Worm (Caenorhabditis elegans) whole organism, L1 larva: ENCODE data around the gene C31C9.7.

Source experiments
- C16A3.4 ChIP-seq: fragments of 150-350 bp; optimal IDR thresholded peaks from 2 replicates; lab custom pipeline; 2014; ENCODE audit warnings: missing biosample characterization, missing genetic modification characterization
- blmp-1 ChIP-seq: fragments of 150-350 bp; optimal IDR thresholded peaks from 2 replicates; lab custom pipeline; 2014; ENCODE audit warnings: missing biosample characterization, missing genetic modification characterization
- ceh-8 ChIP-seq: fragments of 200-800 bp; sonication (Bioruptor generic); optimal IDR thresholded peaks from 2 replicates; lab custom pipeline; 2018; ENCODE audit warnings: mild to moderate bottlenecking, missing genetic modification characterization, moderate library complexity, missing compliant biosample characterization
- ceh-82 ChIP-seq, 3 experiments: fragments of 150-350 bp in 1 of 3; sonication (generic microtip) in 2 of 3; optimal IDR thresholded peaks; 2 replicates each; lab custom pipeline; 2014 to 2017; ENCODE audit warnings: missing biosample characterization in 3 of 3, missing genetic modification characterization in 3 of 3
- ceh-88 ChIP-seq: fragments of 200-800 bp; sonication (Bioruptor generic); IDR thresholded peaks from 2 replicates; pipeline ENCODE4 v1.3.6; 2022; ENCODE audit warnings: missing genetic modification characterization, missing compliant biosample characterization
- ceh-90 ChIP-seq: sonication (generic microtip); optimal IDR thresholded peaks from 2 replicates; lab custom pipeline; 2016; ENCODE audit warnings: missing genetic modification characterization, missing compliant biosample characterization
- ces-1 ChIP-seq: fragments of 150-350 bp; optimal IDR thresholded peaks from 2 replicates; lab custom pipeline; 2014; ENCODE audit warnings: missing biosample characterization, missing genetic modification reagents, missing genetic modification characterization
- dsc-1 ChIP-seq: sonication (generic microtip); optimal IDR thresholded peaks from 2 replicates; lab custom pipeline; 2016; ENCODE audit warnings: mild to moderate bottlenecking, missing genetic modification characterization, missing compliant biosample characterization
- egl-27 ChIP-seq, 2 experiments: fragments of 150-350 bp in 1 of 2; sonication (generic microtip); optimal IDR thresholded peaks; 3 replicates each; lab custom pipeline; 2017 to 2018; ENCODE audit warnings: missing biosample characterization in 2 of 2, missing genetic modification characterization in 2 of 2, missing genetic modification reagents in 2 of 2
- elt-2 ChIP-seq: sonication (generic microtip); optimal IDR thresholded peaks from 2 replicates; lab custom pipeline; 2016; ENCODE audit warnings: missing genetic modification characterization, mild to moderate bottlenecking, inconsistent platforms, missing compliant biosample characterization, missing genetic modification reagents
- ets-5 ChIP-seq: fragments of 200-800 bp; sonication (Bioruptor generic); IDR thresholded peaks from 2 replicates; pipeline ENCODE4 v1.3.6; 2022; ENCODE audit warnings: missing genetic modification characterization, missing compliant biosample characterization
- fkh-10 ChIP-seq: sonication (generic microtip); optimal IDR thresholded peaks from 2 replicates; lab custom pipeline; 2017; ENCODE audit warnings: missing biosample characterization, missing genetic modification reagents, missing genetic modification characterization
- fkh-8 ChIP-seq: sonication (generic microtip); optimal IDR thresholded peaks from 2 replicates; lab custom pipeline; 2016; ENCODE audit warnings: mild to moderate bottlenecking, missing genetic modification characterization, missing compliant biosample characterization
- hpl-2 ChIP-seq: fragments of 150-350 bp; optimal IDR thresholded peaks from 2 replicates; lab custom pipeline; 2014; ENCODE audit warnings: missing biosample characterization, missing genetic modification reagents, missing genetic modification characterization
- irx-1 ChIP-seq: sonication (generic microtip); optimal IDR thresholded peaks from 2 replicates; lab custom pipeline; 2016; ENCODE audit warnings: missing genetic modification characterization, missing compliant biosample characterization
- lin-13 ChIP-seq: fragments of 150-350 bp; optimal IDR thresholded peaks from 2 replicates; lab custom pipeline; 2014; ENCODE audit warnings: missing biosample characterization, missing genetic modification reagents, missing genetic modification characterization
- lin-14 ChIP-seq: fragments of 200-800 bp; sonication (Bioruptor generic); optimal IDR thresholded peaks from 2 replicates; lab custom pipeline; 2018; ENCODE audit warnings: mild to moderate bottlenecking, missing genetic modification characterization, moderate library complexity, missing compliant biosample characterization
- lin-15B ChIP-seq: fragments of 150-350 bp; sonication (generic microtip); optimal IDR thresholded peaks from 3 replicates; lab custom pipeline; 2014; ENCODE audit warnings: missing biosample characterization, missing genetic modification characterization
- lin-39 ChIP-seq: fragments of 150-350 bp; optimal IDR thresholded peaks from 2 replicates; lab custom pipeline; 2014; ENCODE audit warnings: missing biosample characterization, missing genetic modification reagents, missing genetic modification characterization
- lsy-2 ChIP-seq, 2 experiments: fragments of 150-350 bp; optimal IDR thresholded peaks; 2 replicates each; lab custom pipeline; 2014; ENCODE audit warnings: missing biosample characterization in 2 of 2, missing genetic modification characterization in 2 of 2
- mef-2 ChIP-seq: fragments of 150-350 bp; optimal IDR thresholded peaks from 2 replicates; lab custom pipeline; 2014; ENCODE audit warnings: missing biosample characterization, missing genetic modification characterization
- mep-1 ChIP-seq: fragments of 150-350 bp; optimal IDR thresholded peaks from 2 replicates; lab custom pipeline; 2014; ENCODE audit warnings: missing biosample characterization, missing genetic modification characterization
- nhr-11 ChIP-seq: fragments of 150-350 bp; optimal IDR thresholded peaks from 2 replicates; lab custom pipeline; 2014; ENCODE audit warnings: missing biosample characterization, missing genetic modification characterization
- nhr-12 ChIP-seq: sonication (generic microtip); optimal IDR thresholded peaks from 2 replicates; lab custom pipeline; 2017; ENCODE audit warnings: missing biosample characterization, missing genetic modification characterization
- nhr-19 ChIP-seq: fragments of 200-800 bp; sonication (Bioruptor generic); conservative IDR thresholded peaks from 2 replicates; pipeline ENCODE4 v1.3.6; 2022; ENCODE audit warnings: missing genetic modification characterization, missing compliant biosample characterization
- nhr-28 ChIP-seq: fragments of 150-350 bp; optimal IDR thresholded peaks from 2 replicates; lab custom pipeline; 2014; ENCODE audit warnings: missing biosample characterization, missing genetic modification characterization
- nhr-47 ChIP-seq: sonication (generic microtip); optimal IDR thresholded peaks from 2 replicates; lab custom pipeline; 2016; ENCODE audit warnings: mild to moderate bottlenecking, missing genetic modification characterization, moderate library complexity, missing compliant biosample characterization
- nhr-71 ChIP-seq: sonication (generic microtip); optimal IDR thresholded peaks from 2 replicates; lab custom pipeline; 2016; ENCODE audit warnings: mild to moderate bottlenecking, missing genetic modification characterization, moderate library complexity, missing compliant biosample characterization
- nhr-76 ChIP-seq: sonication (generic microtip); optimal IDR thresholded peaks from 2 replicates; lab custom pipeline; 2017; ENCODE audit warnings: missing biosample characterization, missing genetic modification characterization
- nhr-77 ChIP-seq: fragments of 150-350 bp; optimal IDR thresholded peaks from 2 replicates; lab custom pipeline; 2014; ENCODE audit warnings: missing biosample characterization, missing genetic modification characterization
- nhr-85 ChIP-seq: sonication (generic microtip); peaks from one replicate; lab custom pipeline; 2016; ENCODE audit warnings: missing genetic modification characterization, inconsistent platforms, missing compliant biosample characterization
- nhr-90 ChIP-seq: sonication (generic microtip); optimal IDR thresholded peaks from 2 replicates; lab custom pipeline; 2016; ENCODE audit warnings: mild to moderate bottlenecking, missing genetic modification characterization, missing compliant biosample characterization; ENCODE audit not compliant: poor library complexity
- pax-3 ChIP-seq: fragments of 200-800 bp; sonication (Bioruptor generic); optimal IDR thresholded peaks from 2 replicates; lab custom pipeline; 2018; ENCODE audit warnings: mild to moderate bottlenecking, missing genetic modification characterization, moderate library complexity, missing compliant biosample characterization
- rnt-1 ChIP-seq: sonication (generic microtip); optimal IDR thresholded peaks from 2 replicates; lab custom pipeline; 2016; ENCODE audit warnings: mild to moderate bottlenecking, missing genetic modification characterization, moderate library complexity, missing compliant biosample characterization
- skn-1 ChIP-seq: fragments of 150-350 bp; optimal IDR thresholded peaks from 2 replicates; lab custom pipeline; 2014; ENCODE audit warnings: missing biosample characterization, missing genetic modification characterization
- snu-23 ChIP-seq: sonication (generic microtip); optimal IDR thresholded peaks from 2 replicates; lab custom pipeline; 2016; ENCODE audit warnings: missing genetic modification characterization, missing compliant biosample characterization
- sup-37 ChIP-seq: fragments of 200-800 bp; sonication (Bioruptor generic); optimal IDR thresholded peaks from 2 replicates; lab custom pipeline; 2018; ENCODE audit warnings: mild to moderate bottlenecking, missing genetic modification characterization, missing compliant biosample characterization
- tbx-2 ChIP-seq: sonication (generic microtip); optimal IDR thresholded peaks from 2 replicates; lab custom pipeline; 2016; ENCODE audit warnings: missing genetic modification characterization, missing compliant biosample characterization
- unc-30 ChIP-seq: sonication (generic microtip); optimal IDR thresholded peaks from 2 replicates; lab custom pipeline; 2017; ENCODE audit warnings: missing biosample characterization, missing genetic modification characterization
- unc-62 ChIP-seq: fragments of 150-350 bp; optimal IDR thresholded peaks from 2 replicates; lab custom pipeline; 2014; ENCODE audit warnings: missing biosample characterization, missing genetic modification reagents, missing genetic modification characterization
- unc-86 ChIP-seq: sonication (generic microtip); optimal IDR thresholded peaks from 2 replicates; lab custom pipeline; 2016; ENCODE audit warnings: missing genetic modification characterization, missing compliant biosample characterization
- ztf-4 ChIP-seq: fragments of 150-350 bp; optimal IDR thresholded peaks from 2 replicates; lab custom pipeline; 2014; ENCODE audit warnings: missing biosample characterization, missing genetic modification characterization

C31C9.7 gene

ce11 chrII:13697691-13698090 lies 28.8 kb downstream of the C31C9.7 start:
- TF ChIP-seq lsy-2 (tag; optimal IDR thresholded peaks at IDR 0.05; lab: Kevin White, UChicago) (no peak), unc-30 (tag; lab: Kevin White, UChicago) (no peak), tbx-2 (tag; lab: Kevin White, UChicago) (no peak), fkh-8 (tag; lab: Kevin White, UChicago) (peak; percentile 68), nhr-28 (tag; lab: Kevin White, UChicago) (no peak), nhr-47 (tag; lab: Kevin White, UChicago) (peak; percentile 19), nhr-12 (no peak), mef-2 (tag; lab: Kevin White, UChicago) (no peak), elt-2 (tag; lab: Kevin White, UChicago) (no peak), nhr-19 (GFP tag; lab: Robert Waterston, UW) (no peak), dsc-1 (tag; lab: Kevin White, UChicago) (peak; percentile 86), ceh-82 (tag; optimal IDR thresholded peaks at IDR 0.05; lab: Kevin White, UChicago) (no peak), ceh-88 (no peak), ceh-8 (GFP tag; lab: Kevin White, UChicago) (no peak), pax-3 (tag; lab: Kevin White, UChicago) (peak; percentile 68), sup-37 (GFP tag; lab: Kevin White, UChicago) (no peak), snu-23 (GFP tag; lab: Kevin White, UChicago) (no peak), ztf-4 (tag; lab: Kevin White, UChicago) (no peak), nhr-85 (tag; lab: Kevin White, UChicago) (no peak)

ce11 chrII:13711493-13712055 lies 42.7 kb downstream of the C31C9.7 start:
- no peak for TF ChIP-seq mep-1 (tag; lab: Kevin White, UChicago)
- TF ChIP-seq egl-27 (tag; optimal IDR thresholded peaks at IDR 0.05; lab: Kevin White, UChicago): no peak
- no peak for TF ChIP-seq hpl-2
- no peak for TF ChIP-seq fkh-10 (GFP tag; lab: Kevin White, UChicago)
- TF ChIP-seq elt-2 (tag; lab: Kevin White, UChicago): peak; percentile 38
- TF ChIP-seq ceh-82 (tag; optimal IDR thresholded peaks at IDR 0.05; lab: Kevin White, UChicago): no peak
- TF ChIP-seq snu-23 (GFP tag; lab: Kevin White, UChicago): no peak
- no peak for TF ChIP-seq nhr-12
- TF ChIP-seq irx-1 (tag; lab: Kevin White, UChicago): no peak

ce11 chrII:13713239-13713638 lies 44.3 kb downstream of the C31C9.7 start:
- TF ChIP-seq ceh-88 (no peak), unc-86 (no peak), elt-2 (tag; lab: Kevin White, UChicago) (no peak), lin-39 (no peak)
- TF ChIP-seq, all 84 proteins: peak for 0

- TF ChIP-seq ces-1 (GFP tag; lab: Kevin White, UChicago) (no peak), lin-14 (GFP tag; lab: Kevin White, UChicago) (no peak), nhr-71 (tag; lab: Kevin White, UChicago) (no peak), lin-15B (no peak), nhr-11 (no peak), fkh-10 (GFP tag; lab: Kevin White, UChicago) (no peak), nhr-76 (tag; lab: Kevin White, UChicago) (no peak), blmp-1 (tag; lab: Kevin White, UChicago) (no peak), nhr-12 (no peak), ceh-90 (no peak), nhr-77 (no peak), skn-1 (no peak), nhr-90 (no peak), C16A3.4 (tag; lab: Kevin White, UChicago) (no peak), lin-13 (no peak), ets-5 (GFP tag; lab: Robert Waterston, UW) (no peak), nhr-19 (GFP tag; lab: Robert Waterston, UW) (no peak), rnt-1 (tag; lab: Kevin White, UChicago) (no peak), elt-2 (tag; lab: Kevin White, UChicago) (no peak), unc-62 (no peak)
- TF ChIP-seq, all 84 proteins: peak for 0
These were observed 46.4 kb downstream of the C31C9.7 start for ce11 chrII:13715333-13715732.
